Worm (Caenorhabditis elegans) whole organism, L1 larva: Measurements from ENCODE around the gene C38D9.2.

Experiments
- C04F5.9 ChIP-seq: sonication (generic microtip); optimal IDR thresholded peaks from 2 replicates; lab custom pipeline; 2016; ENCODE audit warnings: missing genetic modification characterization, missing compliant biosample characterization
- C16A3.4 ChIP-seq: fragments of 150-350 bp; optimal IDR thresholded peaks from 2 replicates; lab custom pipeline; 2014; ENCODE audit warnings: missing biosample characterization, missing genetic modification characterization
- Y116A8C.19 ChIP-seq: sonication (generic microtip); optimal IDR thresholded peaks from 2 replicates; lab custom pipeline; 2016; ENCODE audit warnings: missing compliant biosample characterization, missing genetic modification characterization, borderline replicate concordance
- aly-2 ChIP-seq: fragments of 150-350 bp; optimal IDR thresholded peaks from 2 replicates; lab custom pipeline; 2014; ENCODE audit warnings: missing biosample characterization, missing genetic modification characterization
- ceh-88 ChIP-seq: fragments of 200-800 bp; sonication (Bioruptor generic); IDR thresholded peaks from 2 replicates; pipeline ENCODE4 v1.3.6; 2022; ENCODE audit warnings: missing genetic modification characterization, missing compliant biosample characterization
- ceh-90 ChIP-seq: sonication (generic microtip); optimal IDR thresholded peaks from 2 replicates; lab custom pipeline; 2016; ENCODE audit warnings: missing genetic modification characterization, missing compliant biosample characterization
- dpl-1 ChIP-seq, 3 experiments: fragments of 150-350 bp in 2 of 3; sonication (generic microtip) in 1 of 3; optimal IDR thresholded peaks; 2 replicates each; lab custom pipeline; 2014 to 2017; ENCODE audit warnings: missing biosample characterization in 3 of 3, missing genetic modification characterization in 3 of 3, missing genetic modification reagents in 3 of 3
- efl-1 ChIP-seq, 4 experiments: fragments of 150-350 bp; optimal IDR thresholded peaks in 3 of 4; peaks in 1 of 4; 1 replicate in 1 of 4; 2 replicates in 3 of 4; lab custom pipeline; 2014; ENCODE audit warnings: missing biosample characterization in 2 of 4, missing genetic modification characterization in 2 of 4, missing genetic modification reagents in 2 of 4
- elt-2 ChIP-seq: sonication (generic microtip); optimal IDR thresholded peaks from 2 replicates; lab custom pipeline; 2016; ENCODE audit warnings: missing genetic modification characterization, mild to moderate bottlenecking, inconsistent platforms, missing compliant biosample characterization, missing genetic modification reagents
- elt-3 ChIP-seq, 6 experiments: fragments of 150-350 bp in 1 of 6; sonication (generic microtip); optimal IDR thresholded peaks; 2 replicates each; lab custom pipeline; 2017 to 2018; ENCODE audit warnings: missing biosample characterization in 6 of 6, missing genetic modification characterization in 6 of 6, inconsistent platforms in 1 of 6
- fkh-10 ChIP-seq: sonication (generic microtip); optimal IDR thresholded peaks from 2 replicates; lab custom pipeline; 2017; ENCODE audit warnings: missing biosample characterization, missing genetic modification reagents, missing genetic modification characterization
- fkh-8 ChIP-seq: sonication (generic microtip); optimal IDR thresholded peaks from 2 replicates; lab custom pipeline; 2016; ENCODE audit warnings: mild to moderate bottlenecking, missing genetic modification characterization, missing compliant biosample characterization
- grh-1 ChIP-seq: fragments of 200-800 bp; sonication (Bioruptor generic); IDR thresholded peaks from 2 replicates; pipeline ENCODE4 v1.3.6; 2022; ENCODE audit warnings: missing genetic modification reagents, missing genetic modification characterization, missing compliant biosample characterization
- irx-1 ChIP-seq: sonication (generic microtip); optimal IDR thresholded peaks from 2 replicates; lab custom pipeline; 2016; ENCODE audit warnings: missing genetic modification characterization, missing compliant biosample characterization
- isw-1 ChIP-seq: fragments of 200-800 bp; sonication (Bioruptor generic); IDR thresholded peaks from 2 replicates; pipeline ENCODE4 v1.3.6; 2022; ENCODE audit warnings: missing genetic modification characterization, missing compliant biosample characterization
- lin-13 ChIP-seq: fragments of 150-350 bp; optimal IDR thresholded peaks from 2 replicates; lab custom pipeline; 2014; ENCODE audit warnings: missing biosample characterization, missing genetic modification reagents, missing genetic modification characterization
- lin-14 ChIP-seq: fragments of 200-800 bp; sonication (Bioruptor generic); optimal IDR thresholded peaks from 2 replicates; lab custom pipeline; 2018; ENCODE audit warnings: mild to moderate bottlenecking, missing genetic modification characterization, moderate library complexity, missing compliant biosample characterization
- lin-35 ChIP-seq, 2 experiments: fragments of 150-350 bp; optimal IDR thresholded peaks; 2 replicates each; lab custom pipeline; 2014; ENCODE audit warnings: missing biosample characterization in 2 of 2, missing genetic modification characterization in 2 of 2, missing genetic modification reagents in 2 of 2
- mdl-1 ChIP-seq, 2 experiments: fragments of 150-350 bp; optimal IDR thresholded peaks; 2 replicates each; lab custom pipeline; 2014 to 2017; ENCODE audit warnings: missing biosample characterization in 2 of 2, missing genetic modification characterization in 2 of 2, inconsistent platforms in 1 of 2
- mef-2 ChIP-seq: fragments of 150-350 bp; optimal IDR thresholded peaks from 2 replicates; lab custom pipeline; 2014; ENCODE audit warnings: missing biosample characterization, missing genetic modification characterization
- nhr-11 ChIP-seq: fragments of 150-350 bp; optimal IDR thresholded peaks from 2 replicates; lab custom pipeline; 2014; ENCODE audit warnings: missing biosample characterization, missing genetic modification characterization
- nhr-19 ChIP-seq: fragments of 200-800 bp; sonication (Bioruptor generic); conservative IDR thresholded peaks from 2 replicates; pipeline ENCODE4 v1.3.6; 2022; ENCODE audit warnings: missing genetic modification characterization, missing compliant biosample characterization
- nhr-237 ChIP-seq: fragments of 150-350 bp; optimal IDR thresholded peaks from 2 replicates; lab custom pipeline; 2014; ENCODE audit warnings: missing biosample characterization, missing genetic modification characterization
- nhr-71 ChIP-seq: sonication (generic microtip); optimal IDR thresholded peaks from 2 replicates; lab custom pipeline; 2016; ENCODE audit warnings: mild to moderate bottlenecking, missing genetic modification characterization, moderate library complexity, missing compliant biosample characterization
- nhr-84 ChIP-seq: sonication (generic microtip); optimal IDR thresholded peaks from 2 replicates; lab custom pipeline; 2017; ENCODE audit warnings: missing biosample characterization, missing genetic modification characterization
- nhr-90 ChIP-seq: sonication (generic microtip); optimal IDR thresholded peaks from 2 replicates; lab custom pipeline; 2016; ENCODE audit warnings: mild to moderate bottlenecking, missing genetic modification characterization, missing compliant biosample characterization; ENCODE audit not compliant: poor library complexity
- rnt-1 ChIP-seq: sonication (generic microtip); optimal IDR thresholded peaks from 2 replicates; lab custom pipeline; 2016; ENCODE audit warnings: mild to moderate bottlenecking, missing genetic modification characterization, moderate library complexity, missing compliant biosample characterization
- snpc-4 ChIP-seq: fragments of 150-350 bp; optimal IDR thresholded peaks from 2 replicates; lab custom pipeline; 2014; ENCODE audit warnings: missing biosample characterization, missing genetic modification characterization
- tbx-2 ChIP-seq: sonication (generic microtip); optimal IDR thresholded peaks from 2 replicates; lab custom pipeline; 2016; ENCODE audit warnings: missing genetic modification characterization, missing compliant biosample characterization
- tlp-1 ChIP-seq: fragments of 150-350 bp; optimal IDR thresholded peaks from 2 replicates; lab custom pipeline; 2014; ENCODE audit warnings: missing biosample characterization, missing genetic modification characterization
- unc-86 ChIP-seq: sonication (generic microtip); optimal IDR thresholded peaks from 2 replicates; lab custom pipeline; 2016; ENCODE audit warnings: missing genetic modification characterization, missing compliant biosample characterization
- unc-98 ChIP-seq: fragments of 200-800 bp; sonication (Bioruptor generic); IDR thresholded peaks from 2 replicates; pipeline ENCODE4 v1.3.6; 2022; ENCODE audit warnings: missing genetic modification characterization, missing compliant biosample characterization
- vab-15 ChIP-seq: sonication (generic microtip); optimal IDR thresholded peaks from 2 replicates; lab custom pipeline; 2017; ENCODE audit warnings: missing genotype, mild to moderate bottlenecking, missing genetic modification characterization, missing compliant biosample characterization
- ztf-11 ChIP-seq, 2 experiments: sonication (generic microtip); optimal IDR thresholded peaks; 2 replicates each; lab custom pipeline; 2016 to 2017; ENCODE audit warnings: missing genetic modification characterization in 2 of 2, missing biosample characterization in 1 of 2, missing compliant biosample characterization in 1 of 2

Gene C38D9.2

DNA sequence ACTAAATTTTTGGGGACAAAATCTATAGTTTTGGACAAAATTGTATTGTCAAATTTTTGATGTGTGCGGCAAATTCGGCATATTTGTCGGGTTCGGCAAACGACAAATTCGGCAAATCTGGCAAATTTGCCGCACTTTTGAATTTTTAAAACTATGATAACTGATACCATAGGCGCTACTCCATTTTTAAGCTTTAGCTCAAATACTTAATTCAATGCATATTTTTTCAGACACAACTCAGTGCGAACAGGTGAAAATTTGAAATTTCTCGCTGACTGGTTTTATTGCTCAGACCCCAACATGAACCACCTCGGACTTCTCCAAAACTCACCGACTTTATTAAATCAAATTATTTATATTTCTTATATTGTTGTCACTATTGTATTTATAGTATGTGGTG, 26.7 kb upstream of the C38D9.2 start, which contains the start of gene srz-25:
TSS of gene srz-25 (plus strand) at position 301 of the 400 bp plus-strand sequence.
- TF ChIP-seq vab-15 = no peak
- no peak for TF ChIP-seq tlp-1 (tag; lab: Kevin White, UChicago)
- no peak for TF ChIP-seq aly-2 (tag; lab: Kevin White, UChicago)
- no peak for TF ChIP-seq grh-1
- TF ChIP-seq ztf-11 (tag; optimal IDR thresholded peaks at IDR 0.05; lab: Kevin White, UChicago) = no peak
- no peak for TF ChIP-seq irx-1 (tag; lab: Kevin White, UChicago)
- TF ChIP-seq mef-2 (tag; lab: Kevin White, UChicago) = no peak
- no peak for TF ChIP-seq Y116A8C.19 (tag; lab: Kevin White, UChicago)
- TF ChIP-seq C04F5.9 (tag; lab: Kevin White, UChicago) = no peak
- TF ChIP-seq nhr-237 (tag; lab: Kevin White, UChicago) = no peak
- no peak for TF ChIP-seq elt-3 (tag; optimal IDR thresholded peaks at IDR 0.05; lab: Kevin White, UChicago)

DNA sequence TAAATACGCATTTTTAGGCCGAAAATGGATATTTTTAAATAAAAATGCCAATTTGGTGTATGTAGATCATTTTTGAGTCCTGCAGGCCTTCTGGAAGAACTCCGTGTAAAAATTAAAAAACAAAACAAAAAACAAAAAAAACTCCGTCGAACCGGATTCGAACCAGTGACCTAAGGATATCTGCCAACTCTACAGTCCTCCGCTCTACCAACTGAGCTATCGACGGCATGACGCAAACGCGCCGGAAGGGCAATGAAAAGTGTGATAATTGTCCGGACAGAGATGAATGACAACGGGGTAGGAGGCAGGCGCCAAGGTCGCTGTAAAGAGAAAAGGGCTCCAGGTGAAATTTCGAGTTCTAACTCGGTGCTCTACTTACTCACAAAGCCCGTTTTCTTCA, 24.6 kb upstream of the C38D9.2 start:
- TF ChIP-seq snpc-4 (tag; lab: Kevin White, UChicago) (peak; percentile 12), efl-1 (optimal IDR thresholded peaks at IDR 0.05; lab: Kevin White, UChicago) (no peak), efl-1 (GFP tag; optimal IDR thresholded peaks at IDR 0.05 in 1 of 2; lab: Kevin White, UChicago) (peak in 1 of 2 experiments; percentile 71), tbx-2 (tag; lab: Kevin White, UChicago) (no peak), mef-2 (tag; lab: Kevin White, UChicago) (no peak), rnt-1 (tag; lab: Kevin White, UChicago) (peak; percentile 8)

DNA sequence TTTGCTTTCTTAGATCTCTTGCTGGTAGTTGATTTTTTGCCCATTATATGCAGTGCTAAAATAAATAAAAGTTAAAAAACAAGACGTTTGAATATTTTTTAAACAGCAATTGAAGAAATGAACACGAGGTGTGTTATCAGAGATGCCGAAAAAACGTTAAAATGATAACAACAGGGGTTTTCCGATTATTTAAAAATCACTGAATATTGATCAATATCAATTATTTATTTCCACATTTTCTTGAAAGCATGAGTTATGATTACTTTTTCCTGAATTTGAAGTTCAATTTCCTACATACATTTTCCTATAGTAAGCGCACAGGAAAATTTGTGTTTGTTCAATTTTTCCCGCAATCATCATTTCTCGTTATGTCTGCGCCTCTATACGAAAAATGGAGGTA, 20.0 kb upstream of the C38D9.2 start:
- TF ChIP-seq lin-14 (GFP tag; lab: Kevin White, UChicago) (no peak), elt-2 (tag; lab: Kevin White, UChicago) (peak; percentile 36), isw-1 (GFP tag; lab: Robert Waterston, UW) (no peak)

ce11 chrV:17548635-17549034, 18.3 kb upstream of the C38D9.2 start:
- no peak for TF ChIP-seq fkh-8
- no peak for TF ChIP-seq nhr-11 (tag; lab: Kevin White, UChicago)
- no peak for TF ChIP-seq nhr-71
- no peak for TF ChIP-seq dpl-1 (GFP tag; optimal IDR thresholded peaks at IDR 0.05; lab: Kevin White, UChicago)
- TF ChIP-seq C16A3.4 = no peak
- TF ChIP-seq ceh-88 (GFP tag; lab: Robert Waterston, UW) = no peak
- no peak for TF ChIP-seq unc-86 (tag; lab: Kevin White, UChicago)
- no peak for TF ChIP-seq nhr-90
- no peak for TF ChIP-seq nhr-19
- TF ChIP-seq, all 84 proteins: peak for 0

ce11 chrV:17549362-17549761, 17.6 kb upstream of the C38D9.2 start, which contains the start of gene fbxa-176:
TSS of gene fbxa-176 (plus strand) at chrV:17549675.
- TF ChIP-seq efl-1 (optimal IDR thresholded peaks at IDR 0.05; lab: Kevin White, UChicago) (no peak), efl-1 (GFP tag; optimal IDR thresholded peaks at IDR 0.05 in 1 of 2; lab: Kevin White, UChicago) (peak in 1 of 2 experiments; percentile 66), unc-98 (GFP tag; lab: Robert Waterston, UW) (no peak), mdl-1 (tag; optimal IDR thresholded peaks at IDR 0.05; lab: Kevin White, UChicago) (no peak), ceh-90 (tag; lab: Kevin White, UChicago) (no peak), lin-13 (GFP tag; lab: Kevin White, UChicago) (no peak), fkh-10 (GFP tag; lab: Kevin White, UChicago) (no peak), nhr-84 (no peak), lin-35 (GFP tag; optimal IDR thresholded peaks at IDR 0.05; lab: Kevin White, UChicago) (peak in 1 of 2 experiments; percentile 10), aly-2 (tag; lab: Kevin White, UChicago) (no peak)
